Worm (Caenorhabditis elegans): ENCODE results near the gene swsn-7.
A peak's percentile ranks its signal among the peaks of the same experiment; 100 is the strongest.

Gene swsn-7

DNA sequence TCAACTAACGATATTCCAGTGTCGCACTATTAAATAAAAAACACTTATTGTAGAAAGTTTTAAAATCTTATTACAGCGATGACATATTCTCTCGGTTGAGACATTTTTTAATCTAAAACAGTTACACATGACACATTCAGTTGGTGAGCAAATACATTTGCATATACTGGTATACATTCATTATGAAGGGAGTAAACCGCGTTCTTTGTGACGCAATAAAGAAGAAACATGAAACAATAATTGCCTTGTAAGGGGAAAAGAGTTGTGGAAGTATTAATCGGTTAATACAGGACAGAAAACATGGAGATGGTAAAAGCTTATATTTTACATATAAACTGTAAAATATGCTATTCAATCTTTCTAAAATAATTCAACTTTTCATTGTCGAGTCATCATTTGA is 23.8 kb upstream of the swsn-7 start:
- TF ChIP-seq snpc-1.2 (GFP tag; IDR thresholded peaks at IDR 0.05) (no peak), aha-1 (tag) (peak; percentile 88), Y105C5A.15 (GFP tag; IDR thresholded peaks at IDR 0.05) (no peak), dmd-8 (GFP tag; IDR thresholded peaks at IDR 0.05) (no peak), nhr-11 (tag; optimal IDR thresholded peaks at IDR 0.05) (no peak), ceh-82 (tag; optimal IDR thresholded peaks at IDR 0.05) (no peak), T26A8.4 (GFP tag; IDR thresholded peaks at IDR 0.05) (no peak)

DNA sequence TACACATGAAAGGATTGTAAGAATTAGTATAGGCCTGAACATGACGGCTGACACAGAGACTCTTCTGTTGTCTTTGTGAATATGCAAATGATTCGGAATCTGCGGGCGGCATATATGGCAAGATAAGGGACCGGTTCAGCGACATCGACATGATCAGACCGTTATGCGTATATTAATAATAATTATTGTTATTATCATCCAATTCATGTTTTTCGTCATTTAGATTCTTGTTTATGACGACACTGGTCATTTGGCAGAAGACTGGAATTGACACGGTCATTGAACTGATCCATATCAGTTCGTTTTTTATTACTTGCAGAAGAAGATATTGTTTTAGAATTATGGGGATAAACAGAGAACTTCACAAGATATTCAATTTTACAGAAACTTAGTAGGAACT is 22.9 kb upstream of the swsn-7 start, which contains the start of gene mtre-1:
Gene mtre-1, minus strand, starts transcription at position 101 of the 400 bp plus-strand sequence.
- TF ChIP-seq unc-62 (GFP tag; optimal IDR thresholded peaks at IDR 0.05 in 1 of 2) (peak in 1 of 2 experiments; percentile 15), unc-62 (tag; optimal IDR thresholded peaks at IDR 0.05) (no peak), egl-27 (tag; optimal IDR thresholded peaks at IDR 0.05) (no peak), hmg-1.1 (GFP tag; IDR thresholded peaks at IDR 0.05) (no peak)

- TF ChIP-seq unc-62 (GFP tag; optimal IDR thresholded peaks at IDR 0.05 in 1 of 2) (peak in 1 of 2 experiments; percentile 52), unc-62 (tag; optimal IDR thresholded peaks at IDR 0.05) (no peak), skn-1 (tag; optimal IDR thresholded peaks at IDR 0.05) (no peak)
These were observed 19.7 kb upstream of the swsn-7 start, which contains the start of gene apn-1 for ce11 chrII:8047264-8047663. Gene apn-1, plus strand, starts transcription at chrII:8047564.

ce11 chrII:8042289-8042688 is 14.7 kb upstream of the swsn-7 start, which contains the start of gene T05H10.1:
Gene T05H10.1, plus strand, starts transcription at chrII:8042589.
- TF ChIP-seq mes-2 (tag; optimal IDR thresholded peaks at IDR 0.05; ENCODE audit: poor library complexity, severe bottlenecking) (no peak), ces-1 (GFP tag; optimal IDR thresholded peaks at IDR 0.05) (no peak), skn-1 (tag; optimal IDR thresholded peaks at IDR 0.05) (no peak), mdl-1 (tag; optimal IDR thresholded peaks at IDR 0.05) (no peak), pha-4 (GFP tag; IDR thresholded peaks at IDR 0.05) (no peak), pha-4 (tag; optimal IDR thresholded peaks at IDR 0.05) (no peak), lin-39 (tag; optimal IDR thresholded peaks at IDR 0.05) (no peak), saeg-2 (GFP tag; IDR thresholded peaks at IDR 0.05) (no peak), T26A8.4 (GFP tag; IDR thresholded peaks at IDR 0.05) (no peak), ceh-82 (tag; optimal IDR thresholded peaks at IDR 0.05) (no peak), hlh-30 (tag; optimal IDR thresholded peaks at IDR 0.05; ENCODE audit: insufficient read depth) (no peak), attf-4 (tag; optimal IDR thresholded peaks at IDR 0.05) (no peak), dpl-1 (GFP tag; optimal IDR thresholded peaks at IDR 0.05) (no peak), duxl-1 (tag; optimal IDR thresholded peaks at IDR 0.05; ENCODE audit: poor library complexity) (no peak)

DNA sequence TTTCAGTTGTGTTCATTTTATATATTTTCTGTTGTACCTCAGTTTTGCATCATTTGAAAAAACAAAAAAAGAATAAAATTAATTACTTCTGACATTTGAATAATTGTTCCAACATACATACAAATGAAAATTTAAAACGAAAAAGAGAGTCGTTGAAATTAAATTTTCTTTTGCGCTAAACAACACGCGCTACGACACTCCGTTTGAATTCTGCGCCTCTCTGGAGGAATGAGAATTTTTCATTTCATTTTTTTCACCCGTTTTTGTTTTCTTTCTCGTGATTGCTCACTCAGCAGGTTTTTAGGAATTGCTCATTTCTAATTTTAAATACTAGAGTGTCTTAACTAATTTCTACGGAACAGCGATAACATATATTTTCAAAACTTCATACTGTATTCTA is 14.1 kb upstream of the swsn-7 start:
- TF ChIP-seq mes-2 (tag; optimal IDR thresholded peaks at IDR 0.05; ENCODE audit: poor library complexity, severe bottlenecking) (peak; percentile 39), spr-3 (GFP tag; optimal IDR thresholded peaks at IDR 0.05) (no peak), lsy-2 (tag; optimal IDR thresholded peaks at IDR 0.05) (peak in 1 of 2 experiments; percentile 74), dpl-1 (GFP tag; optimal IDR thresholded peaks at IDR 0.05) (peak; percentile 26), nhr-41 (GFP tag; IDR thresholded peaks at IDR 0.05) (no peak), aha-1 (tag) (peak; percentile 50), hlh-30 (tag; optimal IDR thresholded peaks at IDR 0.05; ENCODE audit: insufficient read depth) (peak; percentile 70), Y105C5A.15 (GFP tag; IDR thresholded peaks at IDR 0.05) (no peak), ctbp-1 (GFP tag; IDR thresholded peaks at IDR 0.05) (no peak), T20F7.1 (GFP tag; optimal IDR thresholded peaks at IDR 0.05) (peak; percentile 96), Y48G9A.11 (GFP tag; IDR thresholded peaks at IDR 0.05) (0 out of 2 replicates have a peak, but pooled peaks have one; percentile 37), nhr-6 (tag; optimal IDR thresholded peaks at IDR 0.05) (peak; percentile 9), hmg-1.1 (GFP tag; IDR thresholded peaks at IDR 0.05) (no peak), ceh-32 (tag; optimal IDR thresholded peaks at IDR 0.05; ENCODE audit: poor library complexity) (no peak), lin-38 (GFP tag; IDR thresholded peaks at IDR 0.05) (peak; percentile 57), gei-8 (GFP tag; optimal IDR thresholded peaks at IDR 0.05) (no peak)
